Worm (Caenorhabditis elegans) whole organism, young adult: ENCODE results near the gene C28C12.11.
"Not testable (repeated sequence)": the region's sequence is repeated elsewhere in the genome, so short reads cannot be mapped to it uniquely, and the experiment has no call there.

Source experiments
- B0019.2 ChIP-seq: fragments of 200-800 bp; sonication (Bioruptor generic); conservative IDR thresholded peaks from 2 replicates; pipeline ENCODE4 v1.3.6; 2022; ENCODE audit warnings: missing genetic modification reagents, missing genetic modification characterization, missing compliant biosample characterization
- D2030.7 ChIP-seq: fragments of 200-800 bp; sonication (Bioruptor generic); IDR thresholded peaks from 2 replicates; pipeline ENCODE4 v1.3.6; 2022; ENCODE audit warnings: missing genetic modification reagents, missing genetic modification characterization, missing compliant biosample characterization
- F33H1.4 ChIP-seq: fragments of 200-800 bp; sonication (Bioruptor generic); IDR thresholded peaks from 2 replicates; pipeline ENCODE4 v1.3.6; 2022; ENCODE audit warnings: missing genetic modification reagents, missing genetic modification characterization, missing compliant biosample characterization
- F39B2.1 ChIP-seq: fragments of 200-800 bp; sonication (Bioruptor generic); IDR thresholded peaks from 2 replicates; pipeline ENCODE4 v1.3.6; 2022; ENCODE audit warnings: missing genetic modification reagents, missing genetic modification characterization, missing compliant biosample characterization
- Y53F4B.3 ChIP-seq: fragments of 200-800 bp; sonication (Bioruptor generic); IDR thresholded peaks from 2 replicates; pipeline ENCODE4 v1.3.6; 2022; ENCODE audit warnings: missing genetic modification reagents, missing genetic modification characterization, missing compliant biosample characterization
- Y56A3A.18 ChIP-seq: fragments of 200-800 bp; sonication (Bioruptor generic); IDR thresholded peaks from 2 replicates; pipeline ENCODE4 v1.3.6; 2022; ENCODE audit warnings: missing genetic modification reagents, missing genetic modification characterization, missing compliant biosample characterization
- Y79H2A.3 ChIP-seq: fragments of 200-800 bp; sonication (Bioruptor generic); conservative IDR thresholded peaks from 2 replicates; pipeline ENCODE4 v1.3.6; 2022; ENCODE audit warnings: missing genetic modification reagents, missing genetic modification characterization, missing compliant biosample characterization
- aptf-3 ChIP-seq: fragments of 200-800 bp; sonication (Bioruptor generic); IDR thresholded peaks from 2 replicates; pipeline ENCODE4 v1.3.6; 2022; ENCODE audit warnings: missing genetic modification characterization, missing compliant biosample characterization
- attf-6 ChIP-seq: fragments of 200-800 bp; sonication (Bioruptor generic); IDR thresholded peaks from 2 replicates; pipeline ENCODE4 v1.3.6; 2022; ENCODE audit warnings: missing genetic modification reagents, missing genetic modification characterization, missing compliant biosample characterization
- bed-1 ChIP-seq: fragments of 200-800 bp; sonication (Bioruptor generic); IDR thresholded peaks from 2 replicates; pipeline ENCODE4 v1.3.6; 2022; ENCODE audit warnings: missing genetic modification reagents, missing genetic modification characterization, missing compliant biosample characterization
- bed-2 ChIP-seq: fragments of 200-800 bp; sonication (Bioruptor generic); IDR thresholded peaks from 2 replicates; pipeline ENCODE4 v1.3.6; 2022; ENCODE audit warnings: missing genetic modification reagents, missing genetic modification characterization, missing compliant biosample characterization
- cebp-2 ChIP-seq: fragments of 200-800 bp; sonication (Bioruptor generic); IDR thresholded peaks from 2 replicates; pipeline ENCODE4 v1.3.6; 2022; ENCODE audit warnings: missing genetic modification characterization, missing compliant biosample characterization
- ceh-27 ChIP-seq: fragments of 200-800 bp; sonication (Bioruptor generic); optimal IDR thresholded peaks from 2 replicates; lab custom pipeline; 2018; ENCODE audit warnings: mild to moderate bottlenecking, missing genetic modification characterization, moderate library complexity, missing compliant biosample characterization
- ceh-40 ChIP-seq: fragments of 200-800 bp; sonication (Bioruptor generic); IDR thresholded peaks from 2 replicates; pipeline ENCODE4 v1.3.6; 2022; ENCODE audit warnings: missing genetic modification characterization, missing compliant biosample characterization
- ceh-79 ChIP-seq: sonication (generic microtip); optimal IDR thresholded peaks from 2 replicates; lab custom pipeline; 2017; ENCODE audit warnings: mild to moderate bottlenecking, missing genetic modification characterization, missing compliant biosample characterization
- dox-1 ChIP-seq: fragments of 200-800 bp; sonication (Bioruptor generic); IDR thresholded peaks from 2 replicates; pipeline ENCODE4 v1.3.6; 2022; ENCODE audit warnings: missing genetic modification reagents, missing genetic modification characterization, missing compliant biosample characterization
- dpl-1 ChIP-seq: fragments of 150-350 bp; optimal IDR thresholded peaks from 2 replicates; lab custom pipeline; 2014; ENCODE audit warnings: missing biosample characterization, missing genetic modification reagents, missing genetic modification characterization
- egl-18 ChIP-seq: fragments of 200-800 bp; sonication (Bioruptor generic); IDR thresholded peaks from 2 replicates; pipeline ENCODE4 v1.3.6; 2022; ENCODE audit warnings: missing genetic modification reagents, missing genetic modification characterization, missing compliant biosample characterization
- egl-44 ChIP-seq: fragments of 200-800 bp; sonication (Bioruptor generic); IDR thresholded peaks from 2 replicates; pipeline ENCODE4 v1.3.6; 2022; ENCODE audit warnings: missing genetic modification reagents, missing genetic modification characterization, missing compliant biosample characterization
- egrh-3 ChIP-seq: fragments of 200-800 bp; sonication (Bioruptor generic); IDR thresholded peaks from 2 replicates; pipeline ENCODE4 v1.3.6; 2022; ENCODE audit warnings: missing genetic modification reagents, missing genetic modification characterization, missing compliant biosample characterization
- ekl-4 ChIP-seq: fragments of 200-800 bp; sonication (Bioruptor generic); IDR thresholded peaks from 2 replicates; pipeline ENCODE4 v1.3.6; 2022; ENCODE audit warnings: missing genetic modification reagents, missing genetic modification characterization, missing compliant biosample characterization
- hmg-1.2 ChIP-seq: fragments of 200-800 bp; sonication (Bioruptor generic); IDR thresholded peaks from 2 replicates; pipeline ENCODE4 v1.3.6; 2022; ENCODE audit warnings: missing genetic modification reagents, missing genetic modification characterization, missing compliant biosample characterization
- hrde-1 ChIP-seq: sonication (generic microtip); optimal IDR thresholded peaks from 2 replicates; lab custom pipeline; 2016; ENCODE audit warnings: missing genetic modification characterization, mild to moderate bottlenecking, missing compliant biosample characterization, moderate library complexity, missing genotype, missing genetic modification reagents, borderline replicate concordance
- hsf-1 ChIP-seq: fragments of 200-800 bp; sonication (Bioruptor generic); IDR thresholded peaks from 2 replicates; pipeline ENCODE4 v1.3.6; 2022; ENCODE audit warnings: missing genetic modification reagents, missing genetic modification characterization, missing compliant biosample characterization
- lin-26 ChIP-seq: fragments of 200-800 bp; sonication (Bioruptor generic); IDR thresholded peaks from 2 replicates; pipeline ENCODE4 v1.3.6; 2022; ENCODE audit warnings: missing genetic modification reagents, missing genetic modification characterization, missing compliant biosample characterization
- lsy-27 ChIP-seq: sonication (generic microtip); optimal IDR thresholded peaks from 2 replicates; lab custom pipeline; 2017; ENCODE audit warnings: missing genetic modification characterization, mild to moderate bottlenecking, missing compliant biosample characterization, antibody characterized with exemption, missing genotype, borderline replicate concordance; ENCODE audit not compliant: insufficient read depth
- madf-3 ChIP-seq: fragments of 200-800 bp; sonication (Bioruptor generic); IDR thresholded peaks from 2 replicates; pipeline ENCODE4 v1.3.6; 2022; ENCODE audit warnings: missing genetic modification reagents, missing genetic modification characterization, missing compliant biosample characterization
- madf-6 ChIP-seq: fragments of 200-800 bp; sonication (Bioruptor generic); IDR thresholded peaks from 2 replicates; pipeline ENCODE4 v1.3.6; 2022; ENCODE audit warnings: missing genetic modification reagents, missing genetic modification characterization, missing compliant biosample characterization
- mcd-1 ChIP-seq: fragments of 200-800 bp; sonication (Bioruptor generic); IDR thresholded peaks from 2 replicates; pipeline ENCODE4 v1.3.6; 2022; ENCODE audit warnings: missing genetic modification reagents, missing genetic modification characterization, missing compliant biosample characterization
- mel-28 ChIP-seq: sonication (generic microtip); optimal IDR thresholded peaks from 2 replicates; lab custom pipeline; 2016; ENCODE audit warnings: borderline replicate concordance, mild to moderate bottlenecking, missing genetic modification characterization, missing compliant biosample characterization
- pbrm-1 ChIP-seq: fragments of 200-800 bp; sonication (Bioruptor generic); IDR thresholded peaks from 2 replicates; pipeline ENCODE4 v1.3.6; 2022; ENCODE audit warnings: missing genetic modification reagents, missing genetic modification characterization, missing compliant biosample characterization
- rcor-1 ChIP-seq: fragments of 200-800 bp; sonication (Bioruptor generic); IDR thresholded peaks from 2 replicates; pipeline ENCODE4 v1.3.6; 2022; ENCODE audit warnings: missing genetic modification reagents, missing genetic modification characterization, missing compliant biosample characterization
- rpc-1 ChIP-seq, 2 experiments: fragments of 150-350 bp in 1 of 2; sonication (generic microtip) in 1 of 2; optimal IDR thresholded peaks; 2 replicates each; lab custom pipeline; 2014 to 2018; ENCODE audit warnings: missing biosample characterization in 1 of 2, missing genetic modification characterization in 1 of 2, missing genetic modification reagents in 1 of 2, missing genotype in 1 of 2
- sea-2 ChIP-seq: fragments of 200-800 bp; sonication (Bioruptor generic); IDR thresholded peaks from 2 replicates; pipeline ENCODE4 v1.3.6; 2022; ENCODE audit warnings: missing genetic modification characterization, missing compliant biosample characterization
- snpc-1.1 ChIP-seq: sonication (generic microtip); optimal IDR thresholded peaks from 2 replicates; lab custom pipeline; 2017; ENCODE audit warnings: missing genetic modification characterization, mild to moderate bottlenecking, missing compliant biosample characterization, antibody characterized with exemption, moderate library complexity, missing genotype, missing genetic modification reagents; ENCODE audit not compliant: insufficient read depth
- tbp1 ChIP-seq: fragments of 200-800 bp; sonication (Bioruptor generic); optimal IDR thresholded peaks from 2 replicates; lab custom pipeline; 2018; ENCODE audit warnings: mild to moderate bottlenecking, missing genetic modification characterization, missing compliant biosample characterization
- tbx-9 ChIP-seq: sonication (generic microtip); optimal IDR thresholded peaks from 2 replicates; lab custom pipeline; 2016; ENCODE audit warnings: borderline replicate concordance, missing genetic modification characterization, inconsistent platforms, missing compliant biosample characterization
- zim-3 ChIP-seq: sonication (generic microtip); optimal IDR thresholded peaks from 2 replicates; lab custom pipeline; 2017; ENCODE audit warnings: mild to moderate bottlenecking, missing genetic modification characterization, moderate library complexity, missing compliant biosample characterization
- ztf-28 ChIP-seq: fragments of 200-800 bp; sonication (Bioruptor generic); IDR thresholded peaks from 2 replicates; pipeline ENCODE4 v1.3.6; 2022; ENCODE audit warnings: missing genetic modification reagents, missing genetic modification characterization, missing compliant biosample characterization
- ztf-6 ChIP-seq: fragments of 200-800 bp; sonication (Bioruptor generic); IDR thresholded peaks from 2 replicates; pipeline ENCODE4 v1.3.6; 2022; ENCODE audit warnings: missing genetic modification reagents, missing genetic modification characterization, missing compliant biosample characterization

C28C12.11 gene

ce11 chrIV:8463716-8464115, 10.1 kb upstream of the C28C12.11 start, which contains the start of gene str-176:
Gene str-176, minus strand, starts transcription at chrIV:8463816.
- TF ChIP-seq hrde-1 (tag; lab: Kevin White, UChicago) = no peak
- no peak for TF ChIP-seq tbx-9
- TF ChIP-seq sea-2 (GFP tag; lab: Robert Waterston, UW) = no peak
- no peak for TF ChIP-seq mel-28
- TF ChIP-seq mcd-1 (GFP tag; lab: Robert Waterston, UW) = no peak
- TF ChIP-seq hmg-1.2 = no peak
- no peak for TF ChIP-seq ztf-28 (GFP tag; lab: Robert Waterston, UW)
- no peak for TF ChIP-seq egrh-3 (GFP tag; lab: Robert Waterston, UW)
- no peak for TF ChIP-seq bed-1
- no peak for TF ChIP-seq D2030.7 (GFP tag; lab: Robert Waterston, UW)
- no peak for TF ChIP-seq snpc-1.1 (tag; lab: Kevin White, UChicago)
- TF ChIP-seq lin-26 (GFP tag; lab: Robert Waterston, UW) = no peak
- TF ChIP-seq ztf-6 (GFP tag; lab: Robert Waterston, UW) = no peak
- TF ChIP-seq bed-2 = no peak
- no peak for TF ChIP-seq zim-3 (tag; lab: Kevin White, UChicago)
- TF ChIP-seq Y56A3A.18 (GFP tag; lab: Robert Waterston, UW) = no peak
- TF ChIP-seq dpl-1 = no peak
- TF ChIP-seq, all 124 proteins: peak for 0

ce11 chrIV:8464187-8464586, 9.7 kb upstream of the C28C12.11 start:
- TF ChIP-seq ceh-79 (no peak), aptf-3 (GFP tag; lab: Robert Waterston, UW) (no peak), tbp1 (GFP tag; lab: Kevin White, UChicago) (no peak), lsy-27 (tag; lab: Kevin White, UChicago) (no peak), ceh-27 (GFP tag; lab: Kevin White, UChicago) (no peak)

- TF ChIP-seq hsf-1 (GFP tag; lab: Robert Waterston, UW) = peak; percentile 97
- 0 out of 2 replicates have a peak, but pooled peaks have one; percentile 17 for TF ChIP-seq aptf-3 (GFP tag; lab: Robert Waterston, UW)
- peak; percentile 54 for TF ChIP-seq madf-6 (GFP tag; lab: Robert Waterston, UW)
- TF ChIP-seq egrh-3 (GFP tag; lab: Robert Waterston, UW) = peak; percentile 17; the same call in 1 of the 2 replicates
- TF ChIP-seq rcor-1 (GFP tag; lab: Robert Waterston, UW) = 0 out of 2 replicates have a peak, but pooled peaks have one; percentile 11
- 0 out of 2 replicates have a peak, but pooled peaks have one; percentile 49 for TF ChIP-seq dox-1 (GFP tag; lab: Robert Waterston, UW)
- peak; percentile 68 for TF ChIP-seq F33H1.4 (GFP tag; lab: Robert Waterston, UW)
Measured at ce11 chrIV:8467343-8467742, 6.5 kb upstream of the C28C12.11 start.

ce11 chrIV:8468729-8469340, 5.0 kb upstream of the C28C12.11 start:
- TF ChIP-seq pbrm-1 (GFP tag; lab: Robert Waterston, UW) = peak; percentile 73
- peak; percentile 27 for TF ChIP-seq F33H1.4 (GFP tag; lab: Robert Waterston, UW)
- TF ChIP-seq B0019.2 = peak; percentile 16; the same call in 1 of the 2 replicates
- peak; percentile 20; the same call in 1 of the 2 replicates for TF ChIP-seq Y53F4B.3
- TF ChIP-seq cebp-2 = 0 out of 2 replicates have a peak, but pooled peaks have one; percentile 19
- TF ChIP-seq madf-6 (GFP tag; lab: Robert Waterston, UW) = peak; percentile 43
- peak; percentile 59; the same call in 1 of the 2 replicates for TF ChIP-seq D2030.7 (GFP tag; lab: Robert Waterston, UW)
- peak; percentile 31 for TF ChIP-seq rpc-1 (optimal IDR thresholded peaks at IDR 0.05; lab: Kevin White, UChicago)
- TF ChIP-seq rpc-1 (tag; optimal IDR thresholded peaks at IDR 0.05; lab: Kevin White, UChicago) = not testable (repeated sequence)
- TF ChIP-seq madf-3 = peak; percentile 84
- TF ChIP-seq dox-1 (GFP tag; lab: Robert Waterston, UW) = peak; percentile 94
- TF ChIP-seq egl-18 (GFP tag; lab: Robert Waterston, UW) = 0 out of 2 replicates have a peak, but pooled peaks have one; percentile 44
- peak; percentile 90 for TF ChIP-seq ceh-40 (GFP tag; lab: Robert Waterston, UW)
- peak; percentile 69 for TF ChIP-seq egrh-3 (GFP tag; lab: Robert Waterston, UW)
- TF ChIP-seq ekl-4 (GFP tag; lab: Robert Waterston, UW) = peak; percentile 55; the same call in 1 of the 2 replicates
- 0 out of 2 replicates have a peak, but pooled peaks have one; percentile 16 for TF ChIP-seq egl-44 (GFP tag; lab: Robert Waterston, UW)
- TF ChIP-seq attf-6 (GFP tag; lab: Robert Waterston, UW) = peak; percentile 49; the same call in 1 of the 2 replicates
- 0 out of 2 replicates have a peak, but pooled peaks have one; percentile 16 for TF ChIP-seq aptf-3 (GFP tag; lab: Robert Waterston, UW)
- 0 out of 2 replicates have a peak, but pooled peaks have one; percentile 9 for TF ChIP-seq Y56A3A.18 (GFP tag; lab: Robert Waterston, UW)
- peak; percentile 66; the same call in 1 of the 2 replicates for TF ChIP-seq F39B2.1 (GFP tag; lab: Robert Waterston, UW)
- peak; percentile 99 for TF ChIP-seq hsf-1 (GFP tag; lab: Robert Waterston, UW)
- peak; percentile 78 for TF ChIP-seq Y79H2A.3 (GFP tag; lab: Robert Waterston, UW)
